Worm (Caenorhabditis elegans) whole organism, midembryonic: ENCODE measurements around the gene asp-12.

ENCODE experiments used
- T22C8.4 ChIP-seq: fragments of 200-800 bp; sonication (Bioruptor generic); IDR thresholded peaks from 2 replicates; pipeline ENCODE4 v1.3.6; 2022; ENCODE audit warnings: missing genetic modification characterization, missing compliant biosample characterization
- cog-1 ChIP-seq: sonication (generic microtip); optimal IDR thresholded peaks from 2 replicates; lab custom pipeline; 2016; ENCODE audit warnings: missing genetic modification characterization, missing compliant biosample characterization
- flt-1 ChIP-seq: fragments of 200-800 bp; sonication (Bioruptor generic); IDR thresholded peaks from 2 replicates; pipeline ENCODE4 v1.3.6; 2022; ENCODE audit warnings: missing genetic modification characterization, missing compliant biosample characterization
- klf-2 ChIP-seq: fragments of 200-800 bp; sonication (Bioruptor generic); conservative IDR thresholded peaks from 2 replicates; pipeline ENCODE4 v1.3.6; 2022; ENCODE audit warnings: missing genetic modification reagents, missing genetic modification characterization, missing compliant biosample characterization
- med-1 ChIP-seq: sonication (generic microtip); optimal IDR thresholded peaks from 2 replicates; lab custom pipeline; 2017; ENCODE audit warnings: missing genetic modification characterization, mild to moderate bottlenecking, missing compliant biosample characterization, antibody characterized with exemption, missing genetic modification reagents; ENCODE audit not compliant: insufficient read depth
- ref-1 ChIP-seq: fragments of 200-800 bp; sonication (Bioruptor generic); conservative IDR thresholded peaks from 2 replicates; pipeline ENCODE4 v1.3.6; 2022; ENCODE audit warnings: missing genetic modification reagents, missing genetic modification characterization, missing compliant biosample characterization
- tab-1 ChIP-seq: fragments of 200-800 bp; sonication (Bioruptor generic); IDR thresholded peaks from 2 replicates; pipeline ENCODE4 v1.3.6; 2022; ENCODE audit warnings: missing genetic modification characterization, missing compliant biosample characterization
- ztf-23 ChIP-seq: fragments of 200-800 bp; sonication (Bioruptor generic); IDR thresholded peaks from 2 replicates; pipeline ENCODE4 v1.3.6; 2022; ENCODE audit warnings: missing genetic modification reagents, missing genetic modification characterization, missing compliant biosample characterization
- ztf-29 ChIP-seq: fragments of 200-800 bp; sonication (Bioruptor generic); IDR thresholded peaks from 2 replicates; pipeline ENCODE4 v1.3.6; 2022; ENCODE audit warnings: missing genetic modification reagents, missing genetic modification characterization, missing compliant biosample characterization

asp-12 gene

DNA sequence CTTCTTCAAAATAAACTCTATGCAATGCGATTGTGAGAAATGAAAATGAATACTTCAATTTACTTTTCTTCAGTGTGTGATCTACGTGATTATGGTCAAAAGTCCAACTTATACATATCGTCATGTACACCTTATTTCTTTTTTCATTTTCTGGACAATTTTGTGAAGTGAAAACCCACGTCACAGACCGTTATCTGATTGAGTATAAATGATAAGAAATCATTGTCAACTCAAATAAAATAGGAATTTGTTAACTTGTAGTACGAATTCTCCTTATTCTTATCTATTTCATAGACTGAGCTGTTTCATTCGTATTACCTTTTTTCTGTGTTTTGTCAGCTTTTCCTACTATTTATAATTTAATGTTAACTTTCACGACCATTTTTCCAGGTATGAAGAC is 3.0 kb downstream of the asp-12 start, which contains the start of gene asp-5:
asp-5 (plus strand) TSS at position 391 of the 400 bp plus-strand sequence.
- TF ChIP-seq cog-1 (tag; lab: Kevin White, UChicago), result no peak
- TF ChIP-seq ztf-23 (GFP tag; lab: Robert Waterston, UW), result no peak
- no peak for TF ChIP-seq med-1 (GFP tag; lab: Kevin White, UChicago)
- no peak for TF ChIP-seq ztf-29 (GFP tag; lab: Robert Waterston, UW)
- TF ChIP-seq flt-1 (GFP tag; lab: Robert Waterston, UW), result no peak
- no peak for TF ChIP-seq ref-1
- TF ChIP-seq klf-2, result no peak

- TF ChIP-seq flt-1 (GFP tag; lab: Robert Waterston, UW), result no peak
- no peak for TF ChIP-seq ztf-29 (GFP tag; lab: Robert Waterston, UW)
Observed at ce11 chrV:8278830-8279229, 9.8 kb downstream of the asp-12 start, which contains the start of gene str-136. str-136 (minus strand) TSS chrV:8278930.

ce11 chrV:8280770-8281169 is 11.8 kb downstream of the asp-12 start, which contains the start of gene str-135:
str-135 (minus strand) TSS chrV:8280870.
- TF ChIP-seq T22C8.4 (no peak), tab-1 (GFP tag; lab: Robert Waterston, UW) (no peak), ref-1 (no peak), ztf-29 (GFP tag; lab: Robert Waterston, UW) (no peak), ztf-23 (GFP tag; lab: Robert Waterston, UW) (no peak), klf-2 (no peak), cog-1 (tag; lab: Kevin White, UChicago) (no peak), flt-1 (GFP tag; lab: Robert Waterston, UW) (no peak), med-1 (GFP tag; lab: Kevin White, UChicago) (no peak)

DNA sequence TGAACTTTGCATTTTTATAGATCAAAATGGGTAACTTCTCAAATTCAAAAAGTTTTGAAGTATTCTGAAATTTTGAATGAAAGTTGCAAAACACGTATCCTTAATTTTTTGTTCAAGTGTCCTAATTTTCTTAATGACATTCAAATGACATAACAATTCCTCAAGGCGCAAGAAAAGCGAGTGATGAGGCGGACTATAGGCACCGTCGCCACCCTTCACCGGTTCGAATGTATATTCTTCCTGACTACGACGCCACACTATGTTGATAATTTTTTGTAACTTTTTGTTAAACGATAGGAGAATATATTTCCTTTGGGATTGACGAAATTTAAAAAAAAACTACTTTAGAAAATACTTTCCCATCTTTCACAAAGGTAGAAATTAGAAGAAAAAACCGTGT is 12.6 kb downstream of the asp-12 start:
- TF ChIP-seq med-1 (GFP tag; lab: Kevin White, UChicago), result no peak
- TF ChIP-seq cog-1 (tag; lab: Kevin White, UChicago), result no peak
- TF ChIP-seq T22C8.4, result no peak
- no peak for TF ChIP-seq flt-1 (GFP tag; lab: Robert Waterston, UW)
- TF ChIP-seq klf-2, result no peak
- no peak for TF ChIP-seq tab-1 (GFP tag; lab: Robert Waterston, UW)
- TF ChIP-seq ztf-23 (GFP tag; lab: Robert Waterston, UW), result no peak
- TF ChIP-seq ref-1, result no peak
- no peak for TF ChIP-seq ztf-29 (GFP tag; lab: Robert Waterston, UW)

ce11 chrV:8282933-8283332 is 13.9 kb downstream of the asp-12 start:
- no peak for TF ChIP-seq klf-2
- no peak for TF ChIP-seq ztf-23 (GFP tag; lab: Robert Waterston, UW)
- no peak for TF ChIP-seq ref-1
- no peak for TF ChIP-seq tab-1 (GFP tag; lab: Robert Waterston, UW)
- TF ChIP-seq med-1 (GFP tag; lab: Kevin White, UChicago), result no peak
- no peak for TF ChIP-seq T22C8.4
- no peak for TF ChIP-seq cog-1 (tag; lab: Kevin White, UChicago)
- no peak for TF ChIP-seq ztf-29 (GFP tag; lab: Robert Waterston, UW)
- TF ChIP-seq flt-1 (GFP tag; lab: Robert Waterston, UW), result no peak

- TF ChIP-seq med-1 (GFP tag; lab: Kevin White, UChicago) (no peak), cog-1 (tag; lab: Kevin White, UChicago) (no peak), ref-1 (no peak), T22C8.4 (no peak), tab-1 (GFP tag; lab: Robert Waterston, UW) (no peak), ztf-23 (GFP tag; lab: Robert Waterston, UW) (no peak), ztf-29 (GFP tag; lab: Robert Waterston, UW) (no peak), klf-2 (no peak), flt-1 (GFP tag; lab: Robert Waterston, UW) (no peak)
Observed at ce11 chrV:8284800-8285199, 15.8 kb downstream of the asp-12 start, which contains the start of gene slc-17.5. slc-17.5 (minus strand) TSS chrV:8284900.

DNA sequence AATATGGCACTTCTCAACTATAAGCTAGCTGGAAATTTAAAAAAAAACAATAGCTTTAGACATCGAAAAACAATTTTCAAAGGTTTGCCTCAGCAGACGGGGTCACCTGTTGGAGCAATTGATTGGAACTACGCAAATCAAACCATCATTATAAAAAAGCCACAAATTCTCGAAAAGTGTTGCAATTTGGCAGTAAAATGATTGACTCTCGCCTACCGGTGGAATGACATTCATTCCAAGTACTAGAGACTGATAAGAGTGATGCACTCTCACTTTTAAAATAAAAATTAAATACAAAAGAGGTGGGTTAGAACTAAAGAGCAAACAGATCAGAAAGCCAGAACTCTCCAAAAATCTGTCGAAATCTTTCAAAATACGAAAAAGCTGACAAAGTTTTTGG is 16.4 kb downstream of the asp-12 start:
- TF ChIP-seq klf-2, result no peak
- TF ChIP-seq cog-1 (tag; lab: Kevin White, UChicago), result no peak
- no peak for TF ChIP-seq med-1 (GFP tag; lab: Kevin White, UChicago)
- no peak for TF ChIP-seq ztf-29 (GFP tag; lab: Robert Waterston, UW)
- TF ChIP-seq tab-1 (GFP tag; lab: Robert Waterston, UW), result no peak
- TF ChIP-seq ref-1, result no peak
- TF ChIP-seq flt-1 (GFP tag; lab: Robert Waterston, UW), result no peak
- no peak for TF ChIP-seq ztf-23 (GFP tag; lab: Robert Waterston, UW)
- TF ChIP-seq T22C8.4, result no peak

DNA sequence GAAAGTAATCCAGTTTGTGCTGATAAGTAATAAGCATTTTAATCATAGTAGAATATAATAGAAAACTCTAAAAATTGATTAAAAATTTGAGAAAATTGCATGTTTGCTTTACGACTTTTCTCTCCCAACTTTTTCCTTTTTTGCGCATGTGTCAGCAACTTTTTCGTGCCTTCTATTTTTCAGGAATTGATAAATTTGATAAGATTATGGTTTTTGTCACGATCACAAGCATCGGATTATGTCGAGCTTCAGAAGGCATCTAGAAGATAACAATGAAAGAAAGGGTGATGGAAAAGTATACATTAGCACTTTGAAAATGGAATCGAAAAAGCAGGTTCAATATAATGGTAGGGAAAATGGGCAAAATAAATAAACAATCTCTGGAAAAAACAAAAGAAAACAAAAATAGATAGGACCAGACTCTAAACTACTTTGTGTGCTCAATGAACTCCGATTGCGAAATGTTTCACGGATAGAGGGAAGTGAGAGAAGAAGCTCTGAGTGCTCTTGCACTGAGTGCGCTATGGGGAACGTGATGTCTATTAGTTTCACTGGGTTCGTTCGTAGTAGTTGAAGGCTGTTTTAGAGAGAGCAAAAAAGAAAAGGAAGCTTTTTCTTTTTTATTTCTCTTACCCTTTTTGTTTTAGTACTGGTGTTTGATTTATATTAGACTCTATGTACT is 19.3 kb downstream of the asp-12 start:
- no peak for TF ChIP-seq ztf-23 (GFP tag; lab: Robert Waterston, UW)
- TF ChIP-seq tab-1 (GFP tag; lab: Robert Waterston, UW), result no peak
- TF ChIP-seq klf-2, result no peak
- no peak for TF ChIP-seq cog-1 (tag; lab: Kevin White, UChicago)
- no peak for TF ChIP-seq T22C8.4
- no peak for TF ChIP-seq ztf-29 (GFP tag; lab: Robert Waterston, UW)
- no peak for TF ChIP-seq flt-1 (GFP tag; lab: Robert Waterston, UW)

DNA sequence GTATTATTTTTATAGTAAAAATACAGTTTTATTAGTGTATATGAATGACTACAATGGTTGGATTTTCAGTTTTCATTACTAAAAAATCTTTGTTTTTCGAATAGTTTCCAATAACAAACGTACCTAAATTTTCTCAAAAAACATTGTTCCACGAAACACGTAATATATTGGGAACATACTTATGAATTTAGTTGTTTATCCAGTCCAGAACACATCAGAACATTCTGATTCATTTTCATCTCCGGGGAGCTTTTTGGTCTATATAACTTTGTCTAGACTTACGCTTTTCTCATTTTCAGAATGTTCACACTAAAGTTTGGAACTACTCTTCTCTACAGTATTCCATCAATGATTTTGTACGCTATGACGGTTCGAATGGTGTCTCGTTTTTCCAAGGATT is 22.8 kb downstream of the asp-12 start, which contains the start of gene srg-33:
srg-33 (plus strand) TSS at position 301 of the 400 bp plus-strand sequence.
- no peak for TF ChIP-seq ref-1
- no peak for TF ChIP-seq T22C8.4
- TF ChIP-seq ztf-23 (GFP tag; lab: Robert Waterston, UW), result no peak
- no peak for TF ChIP-seq klf-2
- TF ChIP-seq med-1 (GFP tag; lab: Kevin White, UChicago), result no peak
- TF ChIP-seq cog-1 (tag; lab: Kevin White, UChicago), result no peak
- no peak for TF ChIP-seq flt-1 (GFP tag; lab: Robert Waterston, UW)
- TF ChIP-seq tab-1 (GFP tag; lab: Robert Waterston, UW), result no peak
- no peak for TF ChIP-seq ztf-29 (GFP tag; lab: Robert Waterston, UW)
